Worm (Caenorhabditis elegans) whole organism, L2 larva: ENCODE measurements around the gene ZK945.7.

Experiments
- C34F6.9 ChIP-seq: fragments of 150-350 bp; optimal IDR thresholded peaks from 2 replicates; lab custom pipeline; 2014; ENCODE audit warnings: missing biosample characterization, missing genetic modification characterization
- F13H6.1 ChIP-seq: sonication (generic microtip); optimal IDR thresholded peaks from 2 replicates; lab custom pipeline; 2016; ENCODE audit warnings: missing genetic modification characterization, missing compliant biosample characterization
- R02D3.7 ChIP-seq: fragments of 150-350 bp; optimal IDR thresholded peaks from 2 replicates; lab custom pipeline; 2014; ENCODE audit warnings: missing biosample characterization, missing genetic modification characterization
- Y55F3AM.14 ChIP-seq: fragments of 200-800 bp; sonication (Bioruptor generic); optimal IDR thresholded peaks from 2 replicates; lab custom pipeline; 2018; ENCODE audit warnings: mild to moderate bottlenecking, missing genetic modification characterization, missing compliant biosample characterization
- ZK546.5 ChIP-seq: sonication (generic microtip); optimal IDR thresholded peaks from 2 replicates; lab custom pipeline; 2017; ENCODE audit warnings: missing biosample characterization, missing genetic modification characterization
- alr-1 ChIP-seq: fragments of 150-350 bp; optimal IDR thresholded peaks from 2 replicates; lab custom pipeline; 2014; ENCODE audit warnings: missing biosample characterization, missing genetic modification characterization
- ama-1 ChIP-seq: fragments of 150-350 bp; optimal IDR thresholded peaks from 2 replicates; lab custom pipeline; 2018; ENCODE audit warnings: inconsistent platforms
- blmp-1 ChIP-seq: sonication (generic microtip); optimal IDR thresholded peaks from 2 replicates; lab custom pipeline; 2017; ENCODE audit warnings: missing genetic modification characterization, mild to moderate bottlenecking, missing compliant biosample characterization, antibody characterized with exemption, moderate library complexity; ENCODE audit not compliant: insufficient read depth
- ceh-16 ChIP-seq: fragments of 150-350 bp; optimal IDR thresholded peaks from 2 replicates; lab custom pipeline; 2014; ENCODE audit warnings: missing biosample characterization, missing genetic modification characterization
- ceh-82 ChIP-seq: fragments of 150-350 bp; optimal IDR thresholded peaks from 2 replicates; lab custom pipeline; 2014; ENCODE audit warnings: missing biosample characterization, missing genetic modification characterization
- crh-2 ChIP-seq: sonication (generic microtip); optimal IDR thresholded peaks from 2 replicates; lab custom pipeline; 2017; ENCODE audit warnings: missing biosample characterization, missing genetic modification characterization
- fos-1 ChIP-seq: fragments of 150-350 bp; optimal IDR thresholded peaks from 2 replicates; lab custom pipeline; 2014; ENCODE audit warnings: missing biosample characterization, missing genetic modification characterization
- gmeb-1 ChIP-seq: fragments of 150-350 bp; optimal IDR thresholded peaks from 2 replicates; lab custom pipeline; 2014; ENCODE audit warnings: missing biosample characterization, missing genetic modification characterization
- lin-11 ChIP-seq: fragments of 150-350 bp; sonication (generic microtip); optimal IDR thresholded peaks from 2 replicates; lab custom pipeline; 2014; ENCODE audit warnings: missing biosample characterization, missing genetic modification characterization, inconsistent platforms, mixed read lengths
- lin-13 ChIP-seq: fragments of 150-350 bp; optimal IDR thresholded peaks from 2 replicates; lab custom pipeline; 2014; ENCODE audit warnings: missing biosample characterization, missing genetic modification reagents, missing genetic modification characterization
- lin-39 ChIP-seq: fragments of 150-350 bp; optimal IDR thresholded peaks from 2 replicates; lab custom pipeline; 2014; ENCODE audit warnings: missing biosample characterization, missing genetic modification reagents, missing genetic modification characterization
- lsy-2 ChIP-seq, 2 experiments: fragments of 150-350 bp in 1 of 2; sonication (generic microtip) in 1 of 2; optimal IDR thresholded peaks; 2 replicates each; lab custom pipeline; 2014 to 2017; ENCODE audit warnings: missing biosample characterization in 2 of 2, missing genetic modification characterization in 2 of 2
- mab-5 ChIP-seq: fragments of 150-350 bp; optimal IDR thresholded peaks from 2 replicates; lab custom pipeline; 2014; ENCODE audit warnings: missing biosample characterization, missing genetic modification characterization
- mbf-1 ChIP-seq: sonication (generic microtip); optimal IDR thresholded peaks from 2 replicates; lab custom pipeline; 2017; ENCODE audit warnings: missing biosample characterization, missing genetic modification characterization
- mdl-1 ChIP-seq, 2 experiments: fragments of 150-350 bp in 1 of 2; sonication (generic microtip) in 1 of 2; optimal IDR thresholded peaks; 2 replicates each; lab custom pipeline; 2017; ENCODE audit warnings: missing biosample characterization in 2 of 2, missing genetic modification characterization in 2 of 2
- nhr-10 ChIP-seq: sonication (generic microtip); optimal IDR thresholded peaks from 2 replicates; lab custom pipeline; 2017; ENCODE audit warnings: missing biosample characterization, missing genetic modification characterization
- nhr-11 ChIP-seq: fragments of 150-350 bp; optimal IDR thresholded peaks from 2 replicates; lab custom pipeline; 2014; ENCODE audit warnings: missing biosample characterization, missing genetic modification characterization
- nhr-12 ChIP-seq: fragments of 150-350 bp; optimal IDR thresholded peaks from 2 replicates; lab custom pipeline; 2014; ENCODE audit warnings: missing biosample characterization, missing genetic modification characterization
- nhr-129 ChIP-seq: fragments of 150-350 bp; optimal IDR thresholded peaks from 2 replicates; lab custom pipeline; 2014; ENCODE audit warnings: missing biosample characterization, missing genetic modification characterization
- nhr-21 ChIP-seq: fragments of 150-350 bp; optimal IDR thresholded peaks from 2 replicates; lab custom pipeline; 2014; ENCODE audit warnings: missing biosample characterization, missing genetic modification characterization
- nhr-23 ChIP-seq: fragments of 150-350 bp; optimal IDR thresholded peaks from 2 replicates; lab custom pipeline; 2014; ENCODE audit warnings: missing biosample characterization, missing genetic modification reagents, missing genetic modification characterization
- nhr-25 ChIP-seq: fragments of 150-350 bp; sonication (generic microtip); optimal IDR thresholded peaks from 3 replicates; lab custom pipeline; 2014; ENCODE audit warnings: missing biosample characterization, missing genetic modification characterization
- nhr-77 ChIP-seq: fragments of 150-350 bp; optimal IDR thresholded peaks from 2 replicates; lab custom pipeline; 2014; ENCODE audit warnings: missing biosample characterization, missing genetic modification characterization
- sem-4 ChIP-seq: fragments of 150-350 bp; optimal IDR thresholded peaks from 2 replicates; lab custom pipeline; 2014; ENCODE audit warnings: missing biosample characterization, missing genetic modification reagents, missing genetic modification characterization
- skn-1 ChIP-seq: sonication (generic microtip); optimal IDR thresholded peaks from 2 replicates; lab custom pipeline; 2017; ENCODE audit warnings: missing biosample characterization, missing genetic modification characterization
- sma-3 ChIP-seq: sonication (generic microtip); optimal IDR thresholded peaks from 2 replicates; lab custom pipeline; 2016; ENCODE audit warnings: missing genetic modification reagents, missing genetic modification characterization, missing compliant biosample characterization
- sma-9 ChIP-seq, 2 experiments: fragments of 150-350 bp in 1 of 2; sonication (generic microtip) in 1 of 2; optimal IDR thresholded peaks; 2 replicates each; lab custom pipeline; 2014 to 2016; ENCODE audit warnings: missing genetic modification characterization in 2 of 2, mild to moderate bottlenecking in 1 of 2, missing biosample characterization in 1 of 2, missing compliant biosample characterization in 1 of 2, missing genetic modification reagents in 1 of 2, moderate library complexity in 1 of 2
- unc-39 ChIP-seq: fragments of 150-350 bp; optimal IDR thresholded peaks from 2 replicates; lab custom pipeline; 2014; ENCODE audit warnings: missing biosample characterization, missing genetic modification characterization
- unc-55 ChIP-seq: fragments of 150-350 bp; sonication (generic microtip); optimal IDR thresholded peaks from 3 replicates; lab custom pipeline; 2014; ENCODE audit warnings: missing biosample characterization, missing genetic modification reagents, missing genetic modification characterization
- zag-1 ChIP-seq: fragments of 150-350 bp; optimal IDR thresholded peaks from 2 replicates; lab custom pipeline; 2014; ENCODE audit warnings: missing biosample characterization, missing genetic modification characterization
- ztf-1 ChIP-seq: fragments of 200-800 bp; sonication (Bioruptor generic); conservative IDR thresholded peaks from 2 replicates; pipeline ENCODE4 v1.3.6; 2022; ENCODE audit warnings: missing genetic modification characterization, missing compliant biosample characterization
- ztf-11 ChIP-seq: sonication (generic microtip); optimal IDR thresholded peaks from 2 replicates; lab custom pipeline; 2017; ENCODE audit warnings: missing biosample characterization, missing genetic modification characterization
- ztf-4 ChIP-seq: fragments of 150-350 bp; optimal IDR thresholded peaks from 2 replicates; lab custom pipeline; 2014; ENCODE audit warnings: missing biosample characterization, missing genetic modification characterization

Gene ZK945.7

ce11 chrII:10127389-10127788 is 19.1 kb upstream of the ZK945.7 start, which contains the start of gene F27E5.8:
F27E5.8 (minus strand) TSS chrII:10127489.
- no peak for TF ChIP-seq nhr-77 (tag; lab: Kevin White, UChicago)
- no peak for TF ChIP-seq C34F6.9
- TF ChIP-seq mbf-1 (tag; lab: Kevin White, UChicago), result no peak
- no peak for TF ChIP-seq crh-2
- TF ChIP-seq R02D3.7 (tag; lab: Kevin White, UChicago), result no peak
- no peak for TF ChIP-seq ama-1
- TF ChIP-seq zag-1 (tag; lab: Kevin White, UChicago), result no peak
- TF ChIP-seq sma-9 (GFP tag; optimal IDR thresholded peaks at IDR 0.05; lab: Kevin White, UChicago), result no peak
- TF ChIP-seq sma-9 (tag; optimal IDR thresholded peaks at IDR 0.05; lab: Kevin White, UChicago), result no peak
- TF ChIP-seq nhr-25 (tag; lab: Kevin White, UChicago), result no peak
- TF ChIP-seq ztf-1 (GFP tag; lab: Robert Waterston, UW), result no peak
- TF ChIP-seq F13H6.1, result no peak
- TF ChIP-seq gmeb-1 (tag; lab: Kevin White, UChicago), result no peak
- TF ChIP-seq nhr-10 (tag; lab: Kevin White, UChicago), result no peak
- no peak for TF ChIP-seq ceh-82 (tag; lab: Kevin White, UChicago)
- TF ChIP-seq skn-1 (tag; lab: Kevin White, UChicago), result no peak
- TF ChIP-seq mdl-1 (tag; optimal IDR thresholded peaks at IDR 0.05; lab: Kevin White, UChicago), result no peak
- no peak for TF ChIP-seq nhr-21
- no peak for TF ChIP-seq unc-39 (tag; lab: Kevin White, UChicago)
- TF ChIP-seq mab-5 (tag; lab: Kevin White, UChicago), result no peak
- TF ChIP-seq lin-11 (tag; lab: Kevin White, UChicago), result no peak
- TF ChIP-seq, all 48 proteins: peak for 0

ce11 chrII:10122465-10122864 is 14.2 kb upstream of the ZK945.7 start, which contains the start of gene F27E5.7:
F27E5.7 (plus strand) TSS chrII:10122765.
- TF ChIP-seq C34F6.9, result no peak
- no peak for TF ChIP-seq lsy-2 (tag; optimal IDR thresholded peaks at IDR 0.05; lab: Kevin White, UChicago)
- TF ChIP-seq ceh-82 (tag; lab: Kevin White, UChicago), result no peak
- TF ChIP-seq nhr-11 (tag; lab: Kevin White, UChicago), result no peak
- no peak for TF ChIP-seq nhr-10 (tag; lab: Kevin White, UChicago)
- no peak for TF ChIP-seq nhr-23 (tag; lab: Kevin White, UChicago)
- no peak for TF ChIP-seq ama-1
- TF ChIP-seq nhr-12 (tag; lab: Kevin White, UChicago), result no peak
- TF ChIP-seq nhr-129, result no peak
- TF ChIP-seq zag-1 (tag; lab: Kevin White, UChicago), result no peak
- TF ChIP-seq ceh-16, result no peak

- TF ChIP-seq unc-55, result no peak
- no peak for TF ChIP-seq ztf-4 (tag; lab: Kevin White, UChicago)
- TF ChIP-seq mbf-1 (tag; lab: Kevin White, UChicago), result no peak
- TF ChIP-seq alr-1 (tag; lab: Kevin White, UChicago), result no peak
- TF ChIP-seq ZK546.5 (tag; lab: Kevin White, UChicago), result no peak
- no peak for TF ChIP-seq lin-39 (tag; lab: Kevin White, UChicago)
- TF ChIP-seq gmeb-1 (tag; lab: Kevin White, UChicago), result no peak
- no peak for TF ChIP-seq nhr-23 (tag; lab: Kevin White, UChicago)
- TF ChIP-seq Y55F3AM.14 (GFP tag; lab: Kevin White, UChicago), result no peak
- no peak for TF ChIP-seq nhr-10 (tag; lab: Kevin White, UChicago)
- no peak for TF ChIP-seq fos-1 (tag; lab: Kevin White, UChicago)
- no peak for TF ChIP-seq nhr-25 (tag; lab: Kevin White, UChicago)
Measured at ce11 chrII:10121725-10122124, 13.4 kb upstream of the ZK945.7 start, which contains the start of gene lov-1. lov-1 (minus strand) TSS chrII:10121825.

- TF ChIP-seq sem-4 (tag; lab: Kevin White, UChicago) (no peak), sma-9 (GFP tag; optimal IDR thresholded peaks at IDR 0.05; lab: Kevin White, UChicago) (no peak), sma-9 (tag; optimal IDR thresholded peaks at IDR 0.05; lab: Kevin White, UChicago) (no peak), Y55F3AM.14 (GFP tag; lab: Kevin White, UChicago) (no peak)
Measured at ce11 chrII:10116690-10117089, 8.4 kb upstream of the ZK945.7 start.

ce11 chrII:10106870-10107269 is 1.4 kb downstream of the ZK945.7 start, which contains the start of gene ZK945.6:
ZK945.6 (minus strand) TSS chrII:10106970.
- no peak for TF ChIP-seq ztf-11 (tag; lab: Kevin White, UChicago)
- TF ChIP-seq ztf-1 (GFP tag; lab: Robert Waterston, UW), result no peak
- no peak for TF ChIP-seq sma-3
- no peak for TF ChIP-seq lsy-2 (tag; optimal IDR thresholded peaks at IDR 0.05; lab: Kevin White, UChicago)
- no peak for TF ChIP-seq nhr-12 (tag; lab: Kevin White, UChicago)
- TF ChIP-seq ztf-4 (tag; lab: Kevin White, UChicago), result no peak
- no peak for TF ChIP-seq Y55F3AM.14 (GFP tag; lab: Kevin White, UChicago)
- no peak for TF ChIP-seq blmp-1
- no peak for TF ChIP-seq lin-11 (tag; lab: Kevin White, UChicago)
- TF ChIP-seq lin-13, result no peak
- no peak for TF ChIP-seq ama-1
- TF ChIP-seq sma-9 (GFP tag; optimal IDR thresholded peaks at IDR 0.05; lab: Kevin White, UChicago), result no peak
- no peak for TF ChIP-seq sma-9 (tag; optimal IDR thresholded peaks at IDR 0.05; lab: Kevin White, UChicago)
